Fruit fly (Drosophila melanogaster) whole organism, prepupa: Measurements from ENCODE around the gene CG46397.

ENCODE experiments used
- Blimp-1 ChIP-seq: fragments of 200-800 bp; sonication (Bioruptor generic); optimal IDR thresholded peaks from 3 replicates; lab custom pipeline; 2017; ENCODE audit warnings: missing biosample characterization, missing genetic modification characterization, mild to moderate bottlenecking, moderate library complexity, missing genetic modification reagents
- CG10669 ChIP-seq: fragments of 200-800 bp; sonication (Bioruptor generic); optimal IDR thresholded peaks from 3 replicates; lab custom pipeline; 2018; ENCODE audit warnings: missing biosample characterization, mild to moderate bottlenecking, missing genetic modification characterization, moderate library complexity
- CG11294 ChIP-seq: fragments of 200-800 bp; sonication (Bioruptor generic); IDR thresholded peaks from 2 replicates; pipeline ENCODE4 v1.3.6; 2022; ENCODE audit warnings: missing biosample characterization, missing genetic modification characterization
- CG11762 ChIP-seq: fragments of 200-800 bp; sonication (Bioruptor generic); optimal IDR thresholded peaks from 3 replicates; lab custom pipeline; 2016; ENCODE audit warnings: missing biosample characterization, missing genetic modification characterization; ENCODE audit not compliant: insufficient read depth
- CG11902 ChIP-seq: fragments of 200-800 bp; sonication (Bioruptor generic); optimal IDR thresholded peaks from 3 replicates; lab custom pipeline; 2016; ENCODE audit warnings: missing biosample characterization, missing genetic modification characterization
- CG15336 ChIP-seq: fragments of 200-800 bp; sonication (Bioruptor generic); IDR thresholded peaks from 2 replicates; pipeline ENCODE4 v1.3.6; 2022; ENCODE audit warnings: missing biosample characterization, missing genetic modification characterization
- CG1621 ChIP-seq: fragments of 200-800 bp; sonication (Bioruptor generic); optimal IDR thresholded peaks from 3 replicates; lab custom pipeline; 2018; ENCODE audit warnings: missing biosample characterization, mild to moderate bottlenecking, missing genetic modification characterization
- CG3032 ChIP-seq: fragments of 200-800 bp; optimal IDR thresholded peaks from 2 replicates; lab custom pipeline; 2019; ENCODE audit warnings: missing biosample characterization, mild to moderate bottlenecking, missing genetic modification characterization, moderate library complexity
- CG31627 ChIP-seq: fragments of 200-800 bp; sonication (Bioruptor generic); optimal IDR thresholded peaks from 3 replicates; lab custom pipeline; 2016; ENCODE audit warnings: missing biosample characterization, missing genetic modification characterization
- CG34406 ChIP-seq: fragments of 200-800 bp; sonication (Bioruptor generic); optimal IDR thresholded peaks from 3 replicates; lab custom pipeline; 2016; ENCODE audit warnings: missing biosample characterization, missing genetic modification characterization
- CG3919 ChIP-seq: fragments of 200-800 bp; sonication (Bioruptor generic); optimal IDR thresholded peaks from 3 replicates; lab custom pipeline; 2016; ENCODE audit warnings: missing biosample characterization, missing genetic modification characterization
- CG4318 ChIP-seq: fragments of 200-800 bp; sonication (Bioruptor generic); optimal IDR thresholded peaks from 3 replicates; lab custom pipeline; 2017; ENCODE audit warnings: missing biosample characterization, mild to moderate bottlenecking, missing genetic modification characterization
- CG6163 ChIP-seq: fragments of 200-800 bp; sonication (Bioruptor generic); IDR thresholded peaks from 3 replicates; pipeline ENCODE4 v1.3.6; 2022; ENCODE audit warnings: missing biosample characterization, missing genetic modification characterization
- CG6276 ChIP-seq: fragments of 200-800 bp; sonication (Bioruptor generic); optimal IDR thresholded peaks from 2 replicates; lab custom pipeline; 2017; ENCODE audit warnings: missing biosample characterization, mild to moderate bottlenecking, missing genetic modification characterization
- CG6792 ChIP-seq: fragments of 200-800 bp; sonication (Bioruptor generic); optimal IDR thresholded peaks from 3 replicates; lab custom pipeline; 2016; ENCODE audit warnings: missing biosample characterization, missing genetic modification characterization
- CG6808 ChIP-seq: fragments of 200-800 bp; sonication (Bioruptor generic); optimal IDR thresholded peaks from 3 replicates; lab custom pipeline; 2017; ENCODE audit warnings: missing biosample characterization, missing genetic modification characterization, mild to moderate bottlenecking, moderate library complexity, missing genetic modification reagents
- CG7368 ChIP-seq: fragments of 200-800 bp; sonication (Bioruptor generic); optimal IDR thresholded peaks from 3 replicates; lab custom pipeline; 2016; ENCODE audit warnings: missing biosample characterization, missing genetic modification characterization
- CG8119 ChIP-seq: fragments of 200-800 bp; sonication (Bioruptor generic); IDR thresholded peaks from 3 replicates; pipeline ENCODE4 v1.3.6; 2022; ENCODE audit warnings: missing biosample characterization, missing genetic modification characterization
- CG8319 ChIP-seq: fragments of 200-800 bp; sonication (Bioruptor generic); optimal IDR thresholded peaks from 3 replicates; lab custom pipeline; 2016; ENCODE audit warnings: missing biosample characterization, missing genetic modification characterization
- CG8632 ChIP-seq: fragments of 200-800 bp; sonication (Bioruptor generic); optimal IDR thresholded peaks from 3 replicates; lab custom pipeline; 2016; ENCODE audit warnings: missing biosample characterization, missing genetic modification characterization
- CG9139 ChIP-seq: fragments of 200-800 bp; sonication (Bioruptor generic); optimal IDR thresholded peaks from 3 replicates; lab custom pipeline; 2017; ENCODE audit warnings: missing biosample characterization, mild to moderate bottlenecking, missing genetic modification characterization
- Eip75B ChIP-seq: fragments of 200-800 bp; sonication (Bioruptor generic); optimal IDR thresholded peaks from 3 replicates; lab custom pipeline; 2016; ENCODE audit warnings: missing biosample characterization, missing genetic modification characterization
- Eip78C ChIP-seq: fragments of 200-800 bp; sonication (Bioruptor generic); peaks from one replicate; lab custom pipeline; 2016; ENCODE audit warnings: missing biosample characterization, missing genetic modification characterization
- Eip93F ChIP-seq: fragments of 200-800 bp; sonication (Bioruptor generic); optimal IDR thresholded peaks from 2 replicates; lab custom pipeline; 2016; ENCODE audit warnings: missing biosample characterization, mild to moderate bottlenecking, missing genetic modification characterization
- Ets21C ChIP-seq: fragments of 200-800 bp; sonication (Bioruptor generic); optimal IDR thresholded peaks from 3 replicates; lab custom pipeline; 2016; ENCODE audit warnings: missing biosample characterization, missing genetic modification characterization
- Ets96B ChIP-seq: fragments of 200-800 bp; optimal IDR thresholded peaks from 2 replicates; lab custom pipeline; 2019; ENCODE audit warnings: missing biosample characterization, mild to moderate bottlenecking, missing genetic modification characterization, moderate library complexity
- Gug ChIP-seq: fragments of 200-800 bp; sonication (Bioruptor generic); IDR thresholded peaks from 2 replicates; pipeline ENCODE4 v1.3.6; 2022; ENCODE audit warnings: missing biosample characterization, missing genetic modification characterization
- Hr38 ChIP-seq: sonication (Bioruptor generic); optimal IDR thresholded peaks from 2 replicates; lab custom pipeline; 2016; ENCODE audit warnings: missing biosample characterization, missing genetic modification characterization
- Hr39 ChIP-seq: fragments of 200-800 bp; sonication (Bioruptor generic); optimal IDR thresholded peaks from 2 replicates; lab custom pipeline; 2016; ENCODE audit warnings: missing biosample characterization, missing genetic modification characterization
- Lpt ChIP-seq: fragments of 200-800 bp; sonication (Bioruptor generic); optimal IDR thresholded peaks from 3 replicates; lab custom pipeline; 2016; ENCODE audit warnings: missing biosample characterization, missing genetic modification characterization
- Sox102F ChIP-seq: fragments of 200-800 bp; sonication (Bioruptor generic); optimal IDR thresholded peaks from 2 replicates; lab custom pipeline; 2016; ENCODE audit warnings: missing biosample characterization, mild to moderate bottlenecking, missing genetic modification characterization
- achi ChIP-seq: fragments of 200-800 bp; sonication (Bioruptor generic); optimal IDR thresholded peaks from 3 replicates; lab custom pipeline; 2016; ENCODE audit warnings: missing biosample characterization, missing genetic modification characterization
- acj6 ChIP-seq: fragments of 200-800 bp; sonication (Bioruptor generic); optimal IDR thresholded peaks from 3 replicates; lab custom pipeline; 2016; ENCODE audit warnings: missing biosample characterization, missing genetic modification characterization
- cyc ChIP-seq: fragments of 200-800 bp; sonication (Bioruptor generic); optimal IDR thresholded peaks from 3 replicates; lab custom pipeline; 2016; ENCODE audit warnings: missing biosample characterization, missing genetic modification characterization
- dac ChIP-seq: fragments of 200-800 bp; sonication (Bioruptor generic); optimal IDR thresholded peaks from 2 replicates; lab custom pipeline; 2017; ENCODE audit warnings: missing biosample characterization, mild to moderate bottlenecking, missing genetic modification characterization
- dsx ChIP-seq: fragments of 200-800 bp; optimal IDR thresholded peaks from 3 replicates; lab custom pipeline; 2019; ENCODE audit warnings: missing biosample characterization, mild to moderate bottlenecking, missing genetic modification characterization, moderate library complexity; ENCODE audit not compliant: poor library complexity, severe bottlenecking
- esn ChIP-seq: fragments of 200-800 bp; sonication (Bioruptor generic); optimal IDR thresholded peaks from 2 replicates; lab custom pipeline; 2016; ENCODE audit warnings: missing biosample characterization, mild to moderate bottlenecking, missing genetic modification characterization, moderate library complexity
- fd59A ChIP-seq: fragments of 200-800 bp; sonication (Bioruptor generic); optimal IDR thresholded peaks from 2 replicates; lab custom pipeline; 2017; ENCODE audit warnings: missing biosample characterization, mild to moderate bottlenecking, missing genetic modification characterization, missing genetic modification reagents
- fd85E ChIP-seq: fragments of 200-800 bp; sonication (Bioruptor generic); optimal IDR thresholded peaks from 3 replicates; lab custom pipeline; 2016; ENCODE audit warnings: missing biosample characterization, missing genetic modification characterization
- fkh ChIP-seq: fragments of 200-800 bp; sonication (Bioruptor generic); optimal IDR thresholded peaks from 3 replicates; lab custom pipeline; 2017; ENCODE audit warnings: missing biosample characterization, mild to moderate bottlenecking, missing genetic modification characterization, moderate library complexity
- net ChIP-seq: fragments of 200-800 bp; sonication (Bioruptor generic); optimal IDR thresholded peaks from 3 replicates; lab custom pipeline; 2016; ENCODE audit warnings: missing biosample characterization, missing genetic modification characterization
- pdm3 ChIP-seq: fragments of 200-800 bp; sonication (Bioruptor generic); optimal IDR thresholded peaks from 3 replicates; lab custom pipeline; 2016; ENCODE audit warnings: missing biosample characterization, missing genetic modification characterization
- salr ChIP-seq, 2 experiments: fragments of 200-800 bp; sonication (Bioruptor generic); optimal IDR thresholded peaks; 3 replicates each; lab custom pipeline; 2016 to 2018; ENCODE audit warnings: missing biosample characterization in 2 of 2, missing genetic modification characterization in 2 of 2, mild to moderate bottlenecking in 1 of 2
- ss ChIP-seq, 2 experiments: fragments of 200-800 bp; sonication (Bioruptor generic); optimal IDR thresholded peaks; 2 replicates in 1 of 2; 3 replicates in 1 of 2; lab custom pipeline; 2017 to 2018; ENCODE audit warnings: mild to moderate bottlenecking in 2 of 2, missing biosample characterization in 2 of 2, missing genetic modification characterization in 2 of 2, moderate library complexity in 1 of 2
- svp ChIP-seq: fragments of 200-800 bp; sonication (Bioruptor generic); peaks from one replicate; lab custom pipeline; 2016; ENCODE audit warnings: missing biosample characterization, missing genetic modification characterization
- topi ChIP-seq: fragments of 200-800 bp; sonication (Bioruptor generic); optimal IDR thresholded peaks from 3 replicates; lab custom pipeline; 2016; ENCODE audit warnings: missing biosample characterization, missing genetic modification characterization
- vri ChIP-seq: fragments of 200-800 bp; sonication (Bioruptor generic); optimal IDR thresholded peaks from 3 replicates; lab custom pipeline; 2016; ENCODE audit warnings: missing biosample characterization, mild to moderate bottlenecking, missing genetic modification characterization

CG46397 gene

DNA sequence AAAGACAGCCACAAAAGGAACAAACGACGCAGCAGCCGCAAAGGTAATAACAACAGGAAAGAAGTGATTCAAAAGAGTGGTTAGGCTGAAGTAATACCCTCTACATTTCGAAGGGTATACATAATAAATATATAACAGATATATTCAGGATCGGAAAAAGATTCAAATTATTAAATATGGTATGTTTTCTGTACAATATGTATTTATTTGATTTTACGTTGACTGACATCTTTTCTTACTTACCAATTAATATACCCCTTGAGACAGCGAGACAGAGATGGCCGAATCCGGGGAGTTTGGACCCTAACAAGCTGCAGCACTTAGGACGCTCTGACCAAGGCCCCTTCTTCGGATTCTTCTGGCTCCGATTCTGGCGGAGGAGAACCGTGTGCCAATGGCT is 40.8 kb upstream of the CG46397 start (continued):
- no peak for TF ChIP-seq ss (GFP tag; optimal IDR thresholded peaks at IDR 0.05; lab: Kevin White, UChicago)
- TF ChIP-seq svp, result peak; percentile 75
- TF ChIP-seq pdm3 (GFP tag; lab: Kevin White, UChicago), result no peak
- no peak for TF ChIP-seq Blimp-1 (GFP tag; lab: Kevin White, UChicago)
- TF ChIP-seq net, result no peak
- peak; percentile 19 for TF ChIP-seq CG3919 (GFP tag; lab: Kevin White, UChicago)
- no peak for TF ChIP-seq Gug
- TF ChIP-seq vri, result peak; percentile 17
- TF ChIP-seq fd85E (GFP tag; lab: Kevin White, UChicago), result no peak

- TF ChIP-seq CG1621 (tag; lab: Kevin White, UChicago), result peak; percentile 53
- peak in 1 of 2 experiments; percentile 64 for TF ChIP-seq ss (GFP tag; optimal IDR thresholded peaks at IDR 0.05; lab: Kevin White, UChicago)
- TF ChIP-seq fd59A, result no peak
Observed at dm6 chr2L:8915709-8916108, 31.4 kb upstream of the CG46397 start.

- TF ChIP-seq Sox102F (GFP tag; lab: Kevin White, UChicago) (no peak), CG6808 (GFP tag; lab: Kevin White, UChicago) (peak; percentile 70), Hr39 (GFP tag; lab: Kevin White, UChicago) (peak; percentile 17), Eip78C (GFP tag; lab: Kevin White, UChicago) (peak; percentile 91), CG8319 (GFP tag; lab: Kevin White, UChicago) (no peak), Gug (0 out of 2 replicates have a peak, but pooled peaks have one; percentile 32), ss (GFP tag; optimal IDR thresholded peaks at IDR 0.05; lab: Kevin White, UChicago) (peak in 1 of 2 experiments; percentile 38), topi (GFP tag; lab: Kevin White, UChicago) (no peak), pdm3 (GFP tag; lab: Kevin White, UChicago) (peak; percentile 67), CG10669 (peak; percentile 74), esn (GFP tag; lab: Kevin White, UChicago) (no peak), cyc (GFP tag; lab: Kevin White, UChicago) (no peak), CG15336 (GFP tag; lab: Robert Waterston, UW) (peak; percentile 62), Lpt (GFP tag; lab: Kevin White, UChicago) (peak; percentile 49), dsx (GFP tag; lab: Kevin White, UChicago) (peak; percentile 50), CG3032 (tag; lab: Kevin White, UChicago) (peak; percentile 72), fd85E (GFP tag; lab: Kevin White, UChicago) (no peak), CG8632 (peak; percentile 23), Hr38 (GFP tag; lab: Kevin White, UChicago) (no peak), CG6163 (GFP tag; lab: Robert Waterston, UW) (peak; percentile 45; the same call in 2 of the 3 replicates), CG31627 (GFP tag; lab: Kevin White, UChicago) (no peak), vri (no peak), CG11902 (GFP tag; lab: Kevin White, UChicago) (no peak), CG11294 (GFP tag; lab: Robert Waterston, UW) (0 out of 2 replicates have a peak, but pooled peaks have one; percentile 28), Eip93F (no peak), CG8119 (GFP tag; lab: Robert Waterston, UW) (peak; percentile 65), salr (GFP tag; optimal IDR thresholded peaks at IDR 0.05; lab: Kevin White, UChicago) (peak; percentile 26 to 29), dac (GFP tag; lab: Kevin White, UChicago) (peak; percentile 2), Ets96B (peak; percentile 42), CG6792 (GFP tag; lab: Kevin White, UChicago) (peak; percentile 14), achi (GFP tag; lab: Kevin White, UChicago) (peak; percentile 57), CG7368 (GFP tag; lab: Kevin White, UChicago) (no peak), CG11762 (GFP tag; lab: Kevin White, UChicago) (peak; percentile 25), CG6276 (peak; percentile 51), acj6 (peak; percentile 54), Ets21C (GFP tag; lab: Kevin White, UChicago) (no peak), CG4318 (GFP tag; lab: Kevin White, UChicago) (peak; percentile 62), Blimp-1 (GFP tag; lab: Kevin White, UChicago) (no peak), CG9139 (GFP tag; lab: Kevin White, UChicago) (no peak), fkh (GFP tag; lab: Kevin White, UChicago) (no peak), Eip75B (GFP tag; lab: Kevin White, UChicago) (peak; percentile 33), fd59A (peak; percentile 64), CG34406 (GFP tag; lab: Kevin White, UChicago) (peak; percentile 14), net (no peak)
Observed at dm6 chr2L:8919638-8920037, 27.4 kb upstream of the CG46397 start.
